Worm (Caenorhabditis elegans) whole organism, L4 larva: ENCODE measurements around the gene srx-13.
A peak's percentile ranks its signal among the peaks of the same experiment; 100 is the strongest.

ENCODE experiments used
- F49E8.2 ChIP-seq: sonication (generic microtip); optimal IDR thresholded peaks from 2 replicates; lab custom pipeline; 2016; ENCODE audit warnings: missing compliant biosample characterization, mild to moderate bottlenecking, missing genetic modification characterization, borderline replicate concordance
- R02D3.7 ChIP-seq: fragments of 150-350 bp; sonication (generic microtip); optimal IDR thresholded peaks from 3 replicates; lab custom pipeline; 2014; ENCODE audit warnings: missing biosample characterization, missing genetic modification characterization
- ZK546.5 ChIP-seq, 2 experiments: sonication (generic microtip); optimal IDR thresholded peaks; 2 replicates each; lab custom pipeline; 2017; ENCODE audit warnings: missing biosample characterization in 2 of 2, missing genetic modification characterization in 2 of 2
- aha-1 ChIP-seq: fragments of 150-350 bp; peaks from one replicate; lab custom pipeline; 2014; ENCODE audit warnings: missing biosample characterization, missing genetic modification characterization
- aly-2 ChIP-seq: sonication (generic microtip); optimal IDR thresholded peaks from 2 replicates; lab custom pipeline; 2018; ENCODE audit warnings: missing biosample characterization, missing genetic modification characterization
- ama-1 ChIP-seq: fragments of 150-350 bp; optimal IDR thresholded peaks from 2 replicates; lab custom pipeline; 2014; ENCODE audit warnings: inconsistent platforms, mixed read lengths
- arid-1 ChIP-seq: fragments of 200-800 bp; sonication (Bioruptor generic); conservative IDR thresholded peaks from 2 replicates; pipeline ENCODE4 v1.3.6; 2022; ENCODE audit warnings: missing genetic modification reagents, missing genetic modification characterization, missing compliant biosample characterization
- attf-4 ChIP-seq: sonication (generic microtip); optimal IDR thresholded peaks from 3 replicates; lab custom pipeline; 2017; ENCODE audit warnings: missing biosample characterization, missing genetic modification characterization
- ceh-20 ChIP-seq: fragments of 200-800 bp; sonication (Bioruptor generic); IDR thresholded peaks from 2 replicates; pipeline ENCODE4 v1.3.6; 2022; ENCODE audit warnings: missing genetic modification reagents, missing genetic modification characterization, missing compliant biosample characterization
- ceh-32 ChIP-seq: sonication (generic microtip); optimal IDR thresholded peaks from 2 replicates; lab custom pipeline; 2016; ENCODE audit warnings: mild to moderate bottlenecking, missing genetic modification characterization, missing compliant biosample characterization; ENCODE audit not compliant: poor library complexity
- ceh-62 ChIP-seq: sonication (generic microtip); optimal IDR thresholded peaks from 2 replicates; lab custom pipeline; 2017; ENCODE audit warnings: missing biosample characterization, missing genetic modification characterization
- ctbp-1 ChIP-seq: fragments of 200-800 bp; sonication (Bioruptor generic); IDR thresholded peaks from 2 replicates; pipeline ENCODE4 v1.3.6; 2022; ENCODE audit warnings: missing genetic modification reagents, missing genetic modification characterization, missing compliant biosample characterization
- daf-12 ChIP-seq: fragments of 150-350 bp; optimal IDR thresholded peaks from 2 replicates; lab custom pipeline; 2014; ENCODE audit warnings: missing biosample characterization, missing genetic modification reagents, missing genetic modification characterization
- daf-16 ChIP-seq, 3 experiments: sonication (generic microtip); optimal IDR thresholded peaks; 2 replicates each; lab custom pipeline; 2016 to 2017; ENCODE audit warnings: missing genetic modification characterization in 3 of 3, missing genetic modification reagents in 3 of 3, mild to moderate bottlenecking in 2 of 3, missing compliant biosample characterization in 2 of 3, missing biosample characterization in 1 of 3, moderate library complexity in 1 of 3
- daf-8 ChIP-seq: fragments of 200-800 bp; sonication (Bioruptor generic); IDR thresholded peaks from 2 replicates; pipeline ENCODE4 v1.3.6; 2022; ENCODE audit warnings: missing genetic modification characterization, missing compliant biosample characterization
- dmd-9 ChIP-seq: fragments of 200-800 bp; sonication (Bioruptor generic); IDR thresholded peaks from 2 replicates; pipeline ENCODE4 v1.3.6; 2022; ENCODE audit warnings: missing genetic modification reagents, missing genetic modification characterization, missing compliant biosample characterization
- duxl-1 ChIP-seq: sonication (generic microtip); optimal IDR thresholded peaks from 2 replicates; lab custom pipeline; 2016; ENCODE audit warnings: mild to moderate bottlenecking, missing genetic modification characterization, moderate library complexity, missing compliant biosample characterization; ENCODE audit not compliant: poor library complexity
- dve-1 ChIP-seq: sonication (generic microtip); optimal IDR thresholded peaks from 2 replicates; lab custom pipeline; 2017; ENCODE audit warnings: antibody characterized with exemption, mild to moderate bottlenecking, missing genetic modification characterization, missing compliant biosample characterization; ENCODE audit not compliant: insufficient read depth
- gei-8 ChIP-seq: fragments of 200-800 bp; sonication (Bioruptor generic); optimal IDR thresholded peaks from 2 replicates; lab custom pipeline; 2018; ENCODE audit warnings: mild to moderate bottlenecking, missing genetic modification characterization, missing compliant biosample characterization
- hlh-11 ChIP-seq: fragments of 200-800 bp; sonication (Bioruptor generic); optimal IDR thresholded peaks from 2 replicates; lab custom pipeline; 2018; ENCODE audit warnings: mild to moderate bottlenecking, missing genetic modification characterization, missing compliant biosample characterization
- hmg-1.1 ChIP-seq: fragments of 200-800 bp; sonication (Bioruptor generic); IDR thresholded peaks from 2 replicates; pipeline ENCODE4 v1.3.6; 2022; ENCODE audit warnings: missing genetic modification reagents, missing genetic modification characterization, missing compliant biosample characterization
- lin-15B ChIP-seq: fragments of 150-350 bp; sonication (generic microtip); optimal IDR thresholded peaks from 3 replicates; lab custom pipeline; 2014; ENCODE audit warnings: missing biosample characterization, missing genetic modification characterization
- lin-38 ChIP-seq: fragments of 200-800 bp; sonication (Bioruptor generic); IDR thresholded peaks from 2 replicates; pipeline ENCODE4 v1.3.6; 2022; ENCODE audit warnings: missing genetic modification reagents, missing genetic modification characterization, missing compliant biosample characterization
- lin-39 ChIP-seq: fragments of 150-350 bp; optimal IDR thresholded peaks from 2 replicates; lab custom pipeline; 2014; ENCODE audit warnings: missing biosample characterization, missing genetic modification reagents, missing genetic modification characterization
- lsy-2 ChIP-seq, 2 experiments: fragments of 150-350 bp in 1 of 2; sonication (generic microtip) in 1 of 2; optimal IDR thresholded peaks; 2 replicates each; lab custom pipeline; 2014 to 2017; ENCODE audit warnings: missing biosample characterization in 2 of 2, missing genetic modification characterization in 2 of 2
- madf-5 ChIP-seq, 2 experiments: fragments of 200-800 bp; sonication (Bioruptor generic); IDR thresholded peaks; 2 replicates each; pipeline ENCODE4 v1.3.6; 2022; ENCODE audit warnings: missing compliant biosample characterization in 2 of 2, missing genetic modification characterization in 2 of 2
- madf-9 ChIP-seq: fragments of 200-800 bp; sonication (Bioruptor generic); conservative IDR thresholded peaks from 2 replicates; pipeline ENCODE4 v1.3.6; 2022; ENCODE audit warnings: missing genetic modification reagents, missing genetic modification characterization, missing compliant biosample characterization
- mdl-1 ChIP-seq, 2 experiments: fragments of 150-350 bp in 1 of 2; sonication (generic microtip) in 1 of 2; optimal IDR thresholded peaks; 2 replicates each; lab custom pipeline; 2014 to 2017; ENCODE audit warnings: missing biosample characterization in 2 of 2, missing genetic modification characterization in 2 of 2
- mxl-2 ChIP-seq: fragments of 200-800 bp; sonication (Bioruptor generic); conservative IDR thresholded peaks from 2 replicates; pipeline ENCODE4 v1.3.6; 2022; ENCODE audit warnings: missing genetic modification reagents, missing genetic modification characterization, missing compliant biosample characterization
- nhr-11 ChIP-seq: fragments of 150-350 bp; optimal IDR thresholded peaks from 2 replicates; lab custom pipeline; 2014; ENCODE audit warnings: missing biosample characterization, missing genetic modification characterization
- nhr-42 ChIP-seq: fragments of 200-800 bp; sonication (Bioruptor generic); IDR thresholded peaks from 2 replicates; pipeline ENCODE4 v1.3.6; 2022; ENCODE audit warnings: missing genetic modification characterization, missing compliant biosample characterization
- saeg-2 ChIP-seq: fragments of 200-800 bp; sonication (Bioruptor generic); IDR thresholded peaks from 2 replicates; pipeline ENCODE4 v1.3.6; 2022; ENCODE audit warnings: missing genetic modification reagents, missing genetic modification characterization, missing compliant biosample characterization
- set-16 ChIP-seq: fragments of 200-800 bp; sonication (Bioruptor generic); IDR thresholded peaks from 2 replicates; pipeline ENCODE4 v1.3.6; 2022; ENCODE audit warnings: missing genetic modification reagents, missing genetic modification characterization, missing compliant biosample characterization
- unc-130 ChIP-seq: sonication (generic microtip); optimal IDR thresholded peaks from 2 replicates; lab custom pipeline; 2016; ENCODE audit warnings: missing genetic modification reagents, missing genetic modification characterization, missing compliant biosample characterization
- unc-62 ChIP-seq, 3 experiments: fragments of 150-350 bp in 1 of 3; sonication (generic microtip); optimal IDR thresholded peaks in 2 of 3; peaks in 1 of 3; 1 replicate in 1 of 3; 2 replicates in 2 of 3; lab custom pipeline; 2014 to 2017; ENCODE audit warnings: missing biosample characterization in 3 of 3, missing genetic modification characterization in 3 of 3, missing genetic modification reagents in 3 of 3, missing genotype in 1 of 3
- zag-1 ChIP-seq: fragments of 150-350 bp; optimal IDR thresholded peaks from 2 replicates; lab custom pipeline; 2014; ENCODE audit warnings: missing biosample characterization, missing genetic modification characterization
- zip-2 ChIP-seq: fragments of 150-350 bp; optimal IDR thresholded peaks from 2 replicates; lab custom pipeline; 2014; ENCODE audit warnings: missing biosample characterization, missing genetic modification characterization
- ztf-7 ChIP-seq: fragments of 150-350 bp; optimal IDR thresholded peaks from 2 replicates; lab custom pipeline; 2014; ENCODE audit warnings: missing biosample characterization, missing genetic modification characterization

Gene srx-13

DNA sequence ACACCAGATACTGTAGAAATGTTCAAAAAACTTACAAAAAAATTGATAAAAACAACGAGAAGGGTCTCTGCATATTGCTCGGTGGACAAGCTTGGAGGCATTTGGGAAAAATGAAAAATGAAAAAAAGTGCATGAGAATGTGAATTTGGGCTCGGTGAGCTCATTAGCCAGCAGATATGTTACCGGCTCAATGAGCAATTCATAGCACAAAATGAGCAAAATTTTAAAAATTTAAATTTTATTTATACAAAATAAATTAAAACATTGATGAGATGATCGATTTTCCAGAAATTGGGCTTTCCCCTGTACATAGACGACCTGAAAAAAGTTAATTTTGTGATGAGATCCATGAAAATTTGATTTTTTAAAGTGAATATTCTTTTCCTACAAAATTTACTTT, 4.8 kb downstream of the srx-13 start, which contains the start of gene srx-14:
srx-14 (minus strand) TSS at position 101 of the 400 bp plus-strand sequence.
- no peak for TF ChIP-seq gei-8 (GFP tag; lab: Kevin White, UChicago)
- no peak for TF ChIP-seq arid-1 (GFP tag; lab: Robert Waterston, UW)
- no peak for TF ChIP-seq madf-9
- no peak for TF ChIP-seq ceh-32 (tag; lab: Kevin White, UChicago)
- no peak for TF ChIP-seq mxl-2 (GFP tag; lab: Robert Waterston, UW)
- TF ChIP-seq aha-1 (tag; lab: Kevin White, UChicago) = no peak
- no peak for TF ChIP-seq ceh-20 (GFP tag; lab: Robert Waterston, UW)
- no peak for TF ChIP-seq dmd-9
- no peak for TF ChIP-seq hlh-11 (tag; lab: Kevin White, UChicago)
- no peak for TF ChIP-seq lin-38
- TF ChIP-seq madf-5 (GFP tag; IDR thresholded peaks at IDR 0.05; lab: Robert Waterston, UW) = no peak
- TF ChIP-seq lsy-2 (tag; optimal IDR thresholded peaks at IDR 0.05; lab: Kevin White, UChicago) = no peak
- no peak for TF ChIP-seq daf-12 (tag; lab: Kevin White, UChicago)
- no peak for TF ChIP-seq F49E8.2

- peak; percentile 9; the same call in 1 of the 2 replicates for TF ChIP-seq hmg-1.1 (GFP tag; lab: Robert Waterston, UW)
- TF ChIP-seq R02D3.7 (tag; lab: Kevin White, UChicago) = no peak
- TF ChIP-seq mdl-1 (tag; optimal IDR thresholded peaks at IDR 0.05; lab: Kevin White, UChicago) = no peak
- TF ChIP-seq daf-16 (GFP tag; optimal IDR thresholded peaks at IDR 0.05; lab: Kevin White, UChicago) = peak in 1 of 2 experiments; percentile 82
- no peak for TF ChIP-seq daf-16 (tag; optimal IDR thresholded peaks at IDR 0.05; lab: Kevin White, UChicago)
- TF ChIP-seq unc-62 (GFP tag; optimal IDR thresholded peaks at IDR 0.05 in 1 of 2; lab: Kevin White, UChicago) = no peak
- no peak for TF ChIP-seq unc-62 (tag; optimal IDR thresholded peaks at IDR 0.05; lab: Kevin White, UChicago)
- TF ChIP-seq hlh-11 (tag; lab: Kevin White, UChicago) = no peak
- TF ChIP-seq duxl-1 = no peak
- TF ChIP-seq lin-38 = no peak
- TF ChIP-seq, all 104 proteins: peak for 2
These were observed 7.5 kb downstream of the srx-13 start for ce11 chrIV:1110999-1111398.

- TF ChIP-seq aly-2 (tag; lab: Kevin White, UChicago) (no peak), nhr-42 (GFP tag; lab: Robert Waterston, UW) (no peak), daf-16 (GFP tag; optimal IDR thresholded peaks at IDR 0.05; lab: Kevin White, UChicago) (no peak), daf-16 (tag; optimal IDR thresholded peaks at IDR 0.05; lab: Kevin White, UChicago) (no peak), aha-1 (tag; lab: Kevin White, UChicago) (peak; percentile 38), saeg-2 (GFP tag; lab: Robert Waterston, UW) (no peak), ceh-62 (tag; lab: Kevin White, UChicago) (no peak), ztf-7 (tag; lab: Kevin White, UChicago) (no peak), unc-130 (GFP tag; lab: Kevin White, UChicago) (no peak), attf-4 (tag; lab: Kevin White, UChicago) (no peak), lin-15B (no peak), hlh-11 (tag; lab: Kevin White, UChicago) (peak; percentile 19), ZK546.5 (tag; optimal IDR thresholded peaks at IDR 0.05; lab: Kevin White, UChicago) (no peak), ctbp-1 (GFP tag; lab: Robert Waterston, UW) (no peak), daf-8 (no peak), lin-39 (tag; lab: Kevin White, UChicago) (no peak), nhr-11 (tag; lab: Kevin White, UChicago) (peak; percentile 54)
These were observed 10.4 kb downstream of the srx-13 start for ce11 chrIV:1108030-1108429.

DNA sequence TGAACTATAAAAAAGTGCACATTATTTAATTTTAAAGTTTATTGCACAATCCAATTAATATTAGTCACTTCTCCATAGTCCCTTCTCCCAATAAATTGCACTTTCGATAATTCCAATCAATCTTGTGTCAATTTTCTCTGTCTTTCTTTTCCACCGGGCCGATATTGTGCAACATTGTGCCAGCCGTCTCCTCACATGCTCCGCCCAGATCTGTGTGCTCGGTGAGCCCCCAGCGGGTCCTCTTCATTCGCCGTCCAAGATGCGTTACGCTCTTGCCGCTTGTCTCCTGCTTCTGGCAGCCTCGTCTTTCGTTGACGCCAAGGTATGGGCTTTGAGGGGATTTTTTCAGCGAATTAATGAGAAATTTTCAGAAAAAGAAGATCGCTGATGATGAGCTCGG, 11.3 kb downstream of the srx-13 start, which contains the start of gene ost-1:
ost-1 (plus strand) TSS at position 207 of the 400 bp plus-strand sequence.
- TF ChIP-seq hlh-11 (tag; lab: Kevin White, UChicago) (peak; percentile 2), ama-1 (peak; percentile 41), dve-1 (tag; lab: Kevin White, UChicago) (no peak), zag-1 (tag; lab: Kevin White, UChicago) (no peak), set-16 (peak; percentile 56; the same call in 1 of the 2 replicates), zip-2 (tag; lab: Kevin White, UChicago) (no peak)
